Worm (Caenorhabditis elegans): ENCODE data around the gene fbxa-59.
A peak's percentile ranks its signal among the peaks of the same experiment; 100 is the strongest.

fbxa-59 gene

DNA sequence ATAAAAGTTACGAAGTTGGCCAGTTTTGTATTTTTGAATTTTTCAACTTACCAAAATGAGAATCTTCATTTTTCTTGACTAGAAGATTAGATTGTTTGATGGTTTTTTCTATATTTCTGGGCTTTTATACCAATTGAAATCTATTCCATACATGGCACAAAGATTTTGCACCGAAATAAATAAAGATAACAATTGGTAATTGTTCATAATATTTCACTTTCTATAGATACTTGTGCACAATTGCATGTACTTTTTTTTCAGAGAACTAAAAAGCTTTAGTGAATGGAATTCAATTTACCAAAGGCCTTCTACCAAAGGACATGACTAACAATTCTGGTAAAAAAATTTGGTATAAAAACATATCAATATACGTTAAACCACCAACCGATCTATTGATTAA is 11.3 kb upstream of the fbxa-59 start, which contains the start of the genes T12B5.15 and T12B5.14:
Gene T12B5.15 (minus strand): TSS at position 101 of the 400 bp plus-strand sequence.
Gene T12B5.14 (plus strand): TSS at position 321 of the 400 bp plus-strand sequence.
- TF ChIP-seq gei-8 (GFP tag; optimal IDR thresholded peaks at IDR 0.05): no peak
- TF ChIP-seq arid-1 (GFP tag; conservative IDR thresholded peaks at IDR 0.05): no peak
- TF ChIP-seq lin-38 (GFP tag; IDR thresholded peaks at IDR 0.05): no peak
- no peak for TF ChIP-seq daf-19 (GFP tag; conservative IDR thresholded peaks at IDR 0.05)
- no peak for TF ChIP-seq lin-13 (GFP tag; optimal IDR thresholded peaks at IDR 0.05)
- TF ChIP-seq Y105C5A.15 (GFP tag; IDR thresholded peaks at IDR 0.05): no peak
- TF ChIP-seq snpc-4 (tag; optimal IDR thresholded peaks at IDR 0.05): no peak
- TF ChIP-seq dmd-9 (GFP tag; IDR thresholded peaks at IDR 0.05): no peak
- TF ChIP-seq nhr-77 (tag; optimal IDR thresholded peaks at IDR 0.05): no peak

ce11 chrIII:952184-952583 is 8.9 kb upstream of the fbxa-59 start, which contains the start of gene fbxa-10:
Gene fbxa-10, plus strand, starts transcription at chrIII:952390.
- no peak for TF ChIP-seq ctbp-1 (GFP tag; IDR thresholded peaks at IDR 0.05)
- no peak for TF ChIP-seq daf-8 (GFP tag; IDR thresholded peaks at IDR 0.05)
- TF ChIP-seq zag-1 (tag; optimal IDR thresholded peaks at IDR 0.05): no peak
- TF ChIP-seq spr-1 (tag; optimal IDR thresholded peaks at IDR 0.05): no peak

- TF ChIP-seq F44E2.7 (GFP tag; IDR thresholded peaks at IDR 0.05) (no peak), dve-1 (tag; optimal IDR thresholded peaks at IDR 0.05; ENCODE audit: insufficient read depth) (peak; percentile 21), nhr-41 (GFP tag; IDR thresholded peaks at IDR 0.05) (no peak), lin-13 (GFP tag; optimal IDR thresholded peaks at IDR 0.05) (no peak), madf-9 (GFP tag; conservative IDR thresholded peaks at IDR 0.05) (no peak), skn-1 (tag; optimal IDR thresholded peaks at IDR 0.05) (no peak), nhr-111 (GFP tag; optimal IDR thresholded peaks at IDR 0.05) (no peak), ctbp-1 (GFP tag; IDR thresholded peaks at IDR 0.05) (no peak), nhr-28 (tag; optimal IDR thresholded peaks at IDR 0.05) (no peak), zfp-3 (GFP tag; conservative IDR thresholded peaks at IDR 0.05) (no peak), vab-7 (GFP tag; IDR thresholded peaks at IDR 0.05) (no peak), dpl-1 (GFP tag; optimal IDR thresholded peaks at IDR 0.05) (peak; percentile 51), daf-8 (GFP tag; IDR thresholded peaks at IDR 0.05) (no peak), Y5F2A.4 (GFP tag; optimal IDR thresholded peaks at IDR 0.05) (no peak), lsy-2 (tag; optimal IDR thresholded peaks at IDR 0.05) (no peak), T20F7.1 (GFP tag; optimal IDR thresholded peaks at IDR 0.05) (peak; percentile 25)
Observed at ce11 chrIII:950472-950871, 7.2 kb upstream of the fbxa-59 start, which contains the start of the genes fbxa-67 and fbxa-11. Gene fbxa-67, minus strand, starts transcription at chrIII:950670. Gene fbxa-11, plus strand, starts transcription at chrIII:950869.

- no peak for TF ChIP-seq dmd-9 (GFP tag; IDR thresholded peaks at IDR 0.05)
- no peak for TF ChIP-seq egl-27 (tag; optimal IDR thresholded peaks at IDR 0.05)
- peak; percentile 36; the same call in 1 of the 2 replicates for TF ChIP-seq lin-1 (GFP tag; IDR thresholded peaks at IDR 0.05)
- no peak for TF ChIP-seq mxl-3 (GFP tag; optimal IDR thresholded peaks at IDR 0.05)
- TF ChIP-seq nhr-25 (tag; optimal IDR thresholded peaks at IDR 0.05; ENCODE audit: borderline replicate concordance, insufficient read depth): no peak
- TF ChIP-seq ceh-44 (GFP tag; IDR thresholded peaks at IDR 0.05): no peak
- no peak for TF ChIP-seq Y105C5A.15 (GFP tag; IDR thresholded peaks at IDR 0.05)
- TF ChIP-seq zag-1 (tag; optimal IDR thresholded peaks at IDR 0.05): no peak
- no peak for TF ChIP-seq lsy-2 (tag; optimal IDR thresholded peaks at IDR 0.05)
- TF ChIP-seq unc-62 (GFP tag; optimal IDR thresholded peaks at IDR 0.05 in 1 of 2): no peak
- TF ChIP-seq unc-62 (tag; optimal IDR thresholded peaks at IDR 0.05): no peak
- TF ChIP-seq zip-11 (GFP tag; IDR thresholded peaks at IDR 0.05): no peak
- TF ChIP-seq ceh-62 (tag; optimal IDR thresholded peaks at IDR 0.05): no peak
- TF ChIP-seq daf-16 (GFP tag; optimal IDR thresholded peaks at IDR 0.05): no peak
- peak; percentile 53 for TF ChIP-seq daf-16 (tag; optimal IDR thresholded peaks at IDR 0.05)
- TF ChIP-seq T20F7.1 (GFP tag; optimal IDR thresholded peaks at IDR 0.05): peak; percentile 54
- TF ChIP-seq Y75B8A.6 (GFP tag; IDR thresholded peaks at IDR 0.05): no peak
- peak; percentile 63 for TF ChIP-seq dve-1 (tag; optimal IDR thresholded peaks at IDR 0.05; ENCODE audit: insufficient read depth)
- peak; percentile 75 for TF ChIP-seq zip-2 (tag; optimal IDR thresholded peaks at IDR 0.05)
- peak; percentile 61 for TF ChIP-seq nhr-28 (tag; optimal IDR thresholded peaks at IDR 0.05)
- no peak for TF ChIP-seq attf-4 (tag; optimal IDR thresholded peaks at IDR 0.05)
- TF ChIP-seq nhr-41 (GFP tag; IDR thresholded peaks at IDR 0.05): no peak
- peak; percentile 66; the same call in 1 of the 2 replicates for TF ChIP-seq tra-1 (GFP tag; IDR thresholded peaks at IDR 0.05)
- TF ChIP-seq aha-1 (tag): no peak
- TF ChIP-seq snpc-1.2 (GFP tag; IDR thresholded peaks at IDR 0.05): no peak
- no peak for TF ChIP-seq ztf-7 (tag; optimal IDR thresholded peaks at IDR 0.05)
- TF ChIP-seq vab-7 (GFP tag; IDR thresholded peaks at IDR 0.05): no peak
- TF ChIP-seq nhr-77 (tag; optimal IDR thresholded peaks at IDR 0.05): peak; percentile 12
- peak; percentile 95 for TF ChIP-seq dmd-6 (GFP tag; IDR thresholded peaks at IDR 0.05)
Observed at ce11 chrIII:946250-946725, 3.0 kb upstream of the fbxa-59 start, which contains the start of gene fbxa-60. Gene fbxa-60, minus strand, starts transcription at chrIII:946300.

All from whole organism, L4 larva.